Worm (Caenorhabditis elegans): ENCODE measurements around the gene octr-1.

octr-1 gene

ce11 chrX:5611155-5611554 is at the start of gene octr-1:
Gene octr-1, minus strand, starts transcription at chrX:5611255.
- TF ChIP-seq hlh-6 (tag; optimal IDR thresholded peaks at IDR 0.05) (no peak), ceh-2 (tag; optimal IDR thresholded peaks at IDR 0.05) (no peak), ama-1 (optimal IDR thresholded peaks at IDR 0.05) (no peak), rnt-1 (tag; optimal IDR thresholded peaks at IDR 0.05) (no peak), tbx-2 (tag; optimal IDR thresholded peaks at IDR 0.05) (no peak), hlh-13 (GFP tag; optimal IDR thresholded peaks at IDR 0.05) (no peak), nhr-232 (tag; optimal IDR thresholded peaks at IDR 0.05) (no peak), npax-4 (tag; optimal IDR thresholded peaks at IDR 0.05) (no peak), unc-42 (tag; optimal IDR thresholded peaks at IDR 0.05) (no peak), dmd-4 (tag; optimal IDR thresholded peaks at IDR 0.05; ENCODE audit: borderline replicate concordance) (no peak), ceh-14 (tag; optimal IDR thresholded peaks at IDR 0.05) (no peak), hlh-30 (tag; optimal IDR thresholded peaks at IDR 0.05; ENCODE audit: insufficient read depth) (no peak), K09A11.1 (tag; optimal IDR thresholded peaks at IDR 0.05; ENCODE audit: insufficient read depth) (no peak), dve-1 (tag; optimal IDR thresholded peaks at IDR 0.05) (no peak), syd-9 (tag; optimal IDR thresholded peaks at IDR 0.05) (no peak), ceh-31 (tag; optimal IDR thresholded peaks at IDR 0.05) (no peak)

DNA sequence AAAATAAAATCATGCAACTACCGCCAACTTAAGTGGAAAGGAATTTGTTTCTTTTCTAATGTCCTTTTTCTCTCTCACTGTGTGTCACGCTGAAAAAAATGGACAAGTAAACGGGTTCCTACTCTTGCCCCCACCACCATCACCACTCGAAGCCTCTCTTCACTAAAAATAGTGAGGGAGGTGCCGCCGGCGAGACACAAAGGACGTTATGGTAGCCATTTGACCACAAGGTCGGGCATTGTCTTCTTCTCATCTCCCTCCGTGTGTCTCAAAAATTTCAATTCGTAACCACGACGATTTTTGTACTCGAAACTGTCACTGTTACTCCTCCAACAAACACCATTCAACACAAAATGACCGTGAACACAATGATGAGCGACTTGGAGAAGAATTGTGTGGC is 48.6 kb upstream of the octr-1 start, which contains the start of gene T22B7.22:
Gene T22B7.22 (plus strand): TSS at position 354 of the 400 bp plus-strand sequence.
- no peak for TF ChIP-seq elt-4 (tag; optimal IDR thresholded peaks at IDR 0.05)
- TF ChIP-seq pag-3 (tag; optimal IDR thresholded peaks at IDR 0.05; ENCODE audit: borderline replicate concordance): no peak
- no peak for TF ChIP-seq ceh-30 (tag; optimal IDR thresholded peaks at IDR 0.05)
- TF ChIP-seq K09A11.1 (tag; optimal IDR thresholded peaks at IDR 0.05; ENCODE audit: insufficient read depth): no peak
- no peak for TF ChIP-seq tbx-2 (tag; optimal IDR thresholded peaks at IDR 0.05)
- no peak for TF ChIP-seq hlh-15 (tag; optimal IDR thresholded peaks at IDR 0.05)
- TF ChIP-seq ama-1 (optimal IDR thresholded peaks at IDR 0.05): no peak
- no peak for TF ChIP-seq ttx-3 (tag; optimal IDR thresholded peaks at IDR 0.05)
- no peak for TF ChIP-seq rnt-1 (tag; optimal IDR thresholded peaks at IDR 0.05)
- TF ChIP-seq dmd-4 (tag; optimal IDR thresholded peaks at IDR 0.05; ENCODE audit: borderline replicate concordance): no peak
- no peak for TF ChIP-seq Y22D7AL.16 (tag; optimal IDR thresholded peaks at IDR 0.05)
- no peak for TF ChIP-seq sox-2 (GFP tag; IDR thresholded peaks at IDR 0.05)
- TF ChIP-seq sdc-2 (tag; optimal IDR thresholded peaks at IDR 0.05): no peak
- no peak for TF ChIP-seq che-1 (tag; optimal IDR thresholded peaks at IDR 0.05)
- TF ChIP-seq unc-42 (tag; optimal IDR thresholded peaks at IDR 0.05): no peak
- no peak for TF ChIP-seq ceh-24 (tag; optimal IDR thresholded peaks at IDR 0.05)
- no peak for TF ChIP-seq ztf-16 (tag; optimal IDR thresholded peaks at IDR 0.05)

ce11 chrX:5655601-5656000 is 44.5 kb upstream of the octr-1 start:
- no peak for TF ChIP-seq nfya-1 (tag; optimal IDR thresholded peaks at IDR 0.05)
- TF ChIP-seq unc-42 (tag; optimal IDR thresholded peaks at IDR 0.05): peak; percentile 2

DNA sequence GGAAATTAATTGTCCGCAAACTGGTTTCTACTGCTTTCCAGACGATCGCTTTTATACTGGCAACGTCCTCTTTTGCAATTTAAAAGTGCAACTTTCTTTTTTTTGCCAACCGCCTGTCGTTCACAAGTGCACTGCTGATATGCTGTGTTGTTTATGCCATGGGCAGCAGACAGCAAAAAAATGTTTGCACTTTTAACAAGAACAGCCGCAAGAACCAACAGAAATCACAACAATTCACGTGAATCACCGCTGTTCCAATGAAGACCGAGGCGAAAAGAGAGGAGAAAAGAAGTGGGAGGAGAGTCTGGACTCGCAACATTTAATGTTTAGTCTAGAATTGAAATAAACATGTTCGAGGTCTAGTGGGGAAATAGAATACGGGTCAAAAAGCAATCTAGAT is 42.8 kb upstream of the octr-1 start, which contains the start of gene T22B7.7:
Gene T22B7.7 (minus strand): TSS at position 262 of the 400 bp plus-strand sequence.
- TF ChIP-seq pqm-1 (tag; optimal IDR thresholded peaks at IDR 0.05): no peak
- no peak for TF ChIP-seq tbx-7 (tag; optimal IDR thresholded peaks at IDR 0.05)
- TF ChIP-seq sox-2 (GFP tag; IDR thresholded peaks at IDR 0.05): no peak
- no peak for TF ChIP-seq ztf-16 (tag; optimal IDR thresholded peaks at IDR 0.05)
- no peak for TF ChIP-seq eyg-1 (tag; optimal IDR thresholded peaks at IDR 0.05)
- no peak for TF ChIP-seq nhr-232 (tag; optimal IDR thresholded peaks at IDR 0.05)
- no peak for TF ChIP-seq gmeb-2 (tag; optimal IDR thresholded peaks at IDR 0.05)
- no peak for TF ChIP-seq ceh-2 (tag; optimal IDR thresholded peaks at IDR 0.05)
- TF ChIP-seq Y22D7AL.16 (tag; optimal IDR thresholded peaks at IDR 0.05): no peak
- no peak for TF ChIP-seq ceh-34 (tag; optimal IDR thresholded peaks at IDR 0.05)
- TF ChIP-seq dve-1 (tag; optimal IDR thresholded peaks at IDR 0.05): no peak
- TF ChIP-seq rnt-1 (tag; optimal IDR thresholded peaks at IDR 0.05): no peak
- no peak for TF ChIP-seq hlh-6 (tag; optimal IDR thresholded peaks at IDR 0.05)
- no peak for TF ChIP-seq sox-4 (tag; optimal IDR thresholded peaks at IDR 0.05)
- no peak for TF ChIP-seq nhr-11 (tag; optimal IDR thresholded peaks at IDR 0.05)
